Worm (Caenorhabditis elegans) whole organism, midembryonic: ENCODE results near the gene str-33.

Experiments
- T22C8.4 ChIP-seq: fragments of 200-800 bp; sonication (Bioruptor generic); IDR thresholded peaks from 2 replicates; pipeline ENCODE4 v1.3.6; 2022; ENCODE audit warnings: missing genetic modification characterization, missing compliant biosample characterization
- cog-1 ChIP-seq: sonication (generic microtip); optimal IDR thresholded peaks from 2 replicates; lab custom pipeline; 2016; ENCODE audit warnings: missing genetic modification characterization, missing compliant biosample characterization
- flt-1 ChIP-seq: fragments of 200-800 bp; sonication (Bioruptor generic); IDR thresholded peaks from 2 replicates; pipeline ENCODE4 v1.3.6; 2022; ENCODE audit warnings: missing genetic modification characterization, missing compliant biosample characterization
- klf-2 ChIP-seq: fragments of 200-800 bp; sonication (Bioruptor generic); conservative IDR thresholded peaks from 2 replicates; pipeline ENCODE4 v1.3.6; 2022; ENCODE audit warnings: missing genetic modification reagents, missing genetic modification characterization, missing compliant biosample characterization
- med-1 ChIP-seq: sonication (generic microtip); optimal IDR thresholded peaks from 2 replicates; lab custom pipeline; 2017; ENCODE audit warnings: missing genetic modification characterization, mild to moderate bottlenecking, missing compliant biosample characterization, antibody characterized with exemption, missing genetic modification reagents; ENCODE audit not compliant: insufficient read depth
- ref-1 ChIP-seq: fragments of 200-800 bp; sonication (Bioruptor generic); conservative IDR thresholded peaks from 2 replicates; pipeline ENCODE4 v1.3.6; 2022; ENCODE audit warnings: missing genetic modification reagents, missing genetic modification characterization, missing compliant biosample characterization
- tab-1 ChIP-seq: fragments of 200-800 bp; sonication (Bioruptor generic); IDR thresholded peaks from 2 replicates; pipeline ENCODE4 v1.3.6; 2022; ENCODE audit warnings: missing genetic modification characterization, missing compliant biosample characterization
- ztf-23 ChIP-seq: fragments of 200-800 bp; sonication (Bioruptor generic); IDR thresholded peaks from 2 replicates; pipeline ENCODE4 v1.3.6; 2022; ENCODE audit warnings: missing genetic modification reagents, missing genetic modification characterization, missing compliant biosample characterization
- ztf-29 ChIP-seq: fragments of 200-800 bp; sonication (Bioruptor generic); IDR thresholded peaks from 2 replicates; pipeline ENCODE4 v1.3.6; 2022; ENCODE audit warnings: missing genetic modification reagents, missing genetic modification characterization, missing compliant biosample characterization

The str-33 gene

DNA sequence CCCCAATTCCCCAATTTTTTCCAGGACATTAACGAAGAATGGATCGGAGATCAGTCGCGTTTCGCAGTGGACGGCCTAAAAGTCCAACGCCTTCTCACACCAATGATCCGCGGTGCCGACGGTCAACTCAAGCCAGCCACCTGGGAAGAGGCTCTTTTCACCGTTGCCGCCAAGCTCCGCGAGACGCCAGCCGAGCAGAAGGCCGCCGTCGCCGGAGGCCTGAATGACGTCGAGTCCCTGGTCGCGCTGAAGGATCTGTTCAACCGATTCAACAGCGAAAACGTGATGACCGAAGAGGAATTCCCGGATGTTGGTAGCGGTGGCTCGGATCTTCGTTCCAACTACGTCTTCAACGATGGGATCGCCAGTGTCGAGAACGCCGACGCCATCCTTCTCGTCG is 25.5 kb upstream of the str-33 start:
- TF ChIP-seq klf-2 (GFP tag; lab: Robert Waterston, UW) (no peak), flt-1 (GFP tag; lab: Robert Waterston, UW) (no peak), T22C8.4 (GFP tag; lab: Robert Waterston, UW) (no peak), tab-1 (no peak), ref-1 (GFP tag; lab: Robert Waterston, UW) (no peak), ztf-29 (GFP tag; lab: Robert Waterston, UW) (no peak), med-1 (GFP tag; lab: Kevin White, UChicago) (no peak), ztf-23 (GFP tag; lab: Robert Waterston, UW) (no peak), cog-1 (tag; lab: Kevin White, UChicago) (no peak)

DNA sequence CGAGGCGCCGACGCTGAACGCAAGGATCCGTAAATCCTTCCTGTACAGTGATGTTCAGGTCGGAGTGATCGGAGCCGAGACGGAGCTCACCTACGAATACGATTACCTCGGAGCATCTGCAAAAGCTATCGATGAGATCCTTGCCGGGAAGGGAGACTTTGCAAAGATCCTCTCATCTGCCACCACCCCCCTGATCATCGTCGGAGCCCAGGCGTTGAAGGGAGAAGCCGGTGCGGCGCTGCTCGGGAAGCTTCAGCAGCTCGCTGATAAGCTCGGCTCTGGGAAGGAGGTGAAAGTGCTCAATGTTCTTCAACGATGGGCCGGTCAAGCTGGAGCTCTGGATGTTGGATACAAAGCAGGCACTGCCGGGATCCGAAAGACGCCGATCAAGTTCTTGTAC is 25.0 kb upstream of the str-33 start:
- TF ChIP-seq ztf-29 (GFP tag; lab: Robert Waterston, UW), result no peak
- TF ChIP-seq cog-1 (tag; lab: Kevin White, UChicago), result no peak
- TF ChIP-seq tab-1, result no peak
- no peak for TF ChIP-seq T22C8.4 (GFP tag; lab: Robert Waterston, UW)
- no peak for TF ChIP-seq flt-1 (GFP tag; lab: Robert Waterston, UW)
- TF ChIP-seq ref-1 (GFP tag; lab: Robert Waterston, UW), result no peak
- TF ChIP-seq klf-2 (GFP tag; lab: Robert Waterston, UW), result no peak
- TF ChIP-seq med-1 (GFP tag; lab: Kevin White, UChicago), result no peak
- no peak for TF ChIP-seq ztf-23 (GFP tag; lab: Robert Waterston, UW)

DNA sequence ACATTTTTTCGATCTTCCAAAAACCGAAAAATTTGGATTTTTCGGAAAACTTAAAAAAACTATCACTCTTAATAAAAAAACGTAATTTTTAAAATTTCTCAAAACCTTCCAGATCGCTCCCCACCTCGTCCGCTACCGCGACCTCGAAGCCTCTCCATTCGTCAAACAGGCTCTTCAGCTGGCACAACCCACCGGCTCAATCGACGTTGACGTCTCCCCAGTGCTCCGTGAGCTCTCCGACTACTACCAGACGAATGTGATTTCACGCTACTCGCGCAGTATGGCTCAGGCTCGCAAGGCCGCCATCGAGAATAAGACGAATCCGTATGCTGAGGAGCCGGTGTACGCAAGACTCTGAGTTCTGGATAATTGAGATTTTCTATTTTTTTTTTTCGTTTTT is 22.0 kb upstream of the str-33 start:
- no peak for TF ChIP-seq ztf-29 (GFP tag; lab: Robert Waterston, UW)
- TF ChIP-seq tab-1, result no peak
- TF ChIP-seq ref-1 (GFP tag; lab: Robert Waterston, UW), result no peak
- no peak for TF ChIP-seq med-1 (GFP tag; lab: Kevin White, UChicago)
- TF ChIP-seq klf-2 (GFP tag; lab: Robert Waterston, UW), result no peak
- no peak for TF ChIP-seq ztf-23 (GFP tag; lab: Robert Waterston, UW)
- no peak for TF ChIP-seq T22C8.4 (GFP tag; lab: Robert Waterston, UW)
- TF ChIP-seq flt-1 (GFP tag; lab: Robert Waterston, UW), result no peak
- no peak for TF ChIP-seq cog-1 (tag; lab: Kevin White, UChicago)

DNA sequence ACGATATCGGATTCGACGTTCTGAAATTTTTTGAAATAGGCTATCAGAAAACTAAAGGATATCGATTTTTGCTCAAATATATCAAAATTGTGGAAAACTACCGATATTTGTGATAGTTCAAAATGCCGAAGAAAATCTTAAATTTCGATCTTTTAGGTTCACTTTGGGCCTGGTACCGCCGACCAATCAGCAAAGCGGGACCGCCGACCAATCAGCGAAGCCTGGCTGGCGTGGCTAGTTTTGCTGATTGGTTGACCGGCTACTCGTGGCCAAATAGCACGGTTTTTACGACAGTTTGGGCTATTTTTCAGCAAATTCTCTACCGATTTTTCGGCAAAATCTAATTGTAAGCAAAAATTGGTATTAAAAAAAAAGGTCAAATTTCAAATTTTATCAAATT is 18.1 kb upstream of the str-33 start:
- TF ChIP-seq ztf-29 (GFP tag; lab: Robert Waterston, UW), result no peak
- no peak for TF ChIP-seq tab-1
- TF ChIP-seq T22C8.4 (GFP tag; lab: Robert Waterston, UW), result no peak
- no peak for TF ChIP-seq cog-1 (tag; lab: Kevin White, UChicago)
- TF ChIP-seq ref-1 (GFP tag; lab: Robert Waterston, UW), result no peak
- TF ChIP-seq flt-1 (GFP tag; lab: Robert Waterston, UW), result no peak
- TF ChIP-seq ztf-23 (GFP tag; lab: Robert Waterston, UW), result no peak
- TF ChIP-seq klf-2 (GFP tag; lab: Robert Waterston, UW), result no peak
- no peak for TF ChIP-seq med-1 (GFP tag; lab: Kevin White, UChicago)

DNA sequence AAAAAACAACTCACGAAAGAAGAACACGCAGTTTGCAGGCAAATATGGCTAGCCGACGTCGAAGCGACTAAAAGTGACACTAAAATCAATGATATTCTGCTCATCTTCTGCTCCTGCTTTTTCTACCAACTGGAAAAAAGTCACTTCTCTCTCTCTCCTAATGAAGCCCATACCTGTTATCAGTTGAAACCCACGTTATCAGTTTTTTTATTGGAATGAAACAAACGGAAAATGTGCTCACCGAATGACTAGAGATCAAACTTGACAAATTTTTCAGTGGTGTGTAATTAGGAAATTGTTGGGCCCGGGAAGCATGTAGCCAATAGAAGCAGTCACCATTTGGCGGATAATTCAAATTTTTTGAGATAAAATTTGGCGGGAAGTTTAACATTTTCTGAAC is 16.9 kb upstream of the str-33 start, which contains the start of gene C24B9.3:
TSS of gene C24B9.3 (minus strand) at position 171 of the 400 bp plus-strand sequence.
- TF ChIP-seq med-1 (GFP tag; lab: Kevin White, UChicago) (no peak), tab-1 (no peak), flt-1 (GFP tag; lab: Robert Waterston, UW) (no peak), ztf-23 (GFP tag; lab: Robert Waterston, UW) (no peak), ref-1 (GFP tag; lab: Robert Waterston, UW) (no peak), cog-1 (tag; lab: Kevin White, UChicago) (no peak), ztf-29 (GFP tag; lab: Robert Waterston, UW) (no peak), T22C8.4 (GFP tag; lab: Robert Waterston, UW) (no peak), klf-2 (GFP tag; lab: Robert Waterston, UW) (no peak)

DNA sequence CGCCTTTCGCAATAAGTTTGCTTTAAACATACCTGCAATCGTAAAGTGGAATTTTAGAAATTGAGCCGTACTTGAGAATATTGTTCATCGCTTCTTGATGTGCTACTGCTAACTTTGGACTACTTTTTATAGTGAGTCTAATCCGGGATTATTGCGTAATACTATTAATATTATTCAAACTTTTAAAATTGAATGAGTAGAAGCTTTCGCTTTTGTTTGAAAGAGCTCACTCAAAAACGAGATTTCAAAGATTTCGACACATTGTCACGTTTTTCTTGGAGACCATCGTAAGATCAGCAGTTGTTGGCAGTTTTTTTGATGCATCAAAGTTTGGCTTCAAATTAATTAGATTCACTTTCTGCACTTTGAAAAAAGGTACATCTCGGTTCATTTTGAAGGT is 14.8 kb upstream of the str-33 start, which contains the start of gene srt-28:
TSS of gene srt-28 (minus strand) at position 101 of the 400 bp plus-strand sequence.
- TF ChIP-seq med-1 (GFP tag; lab: Kevin White, UChicago) (no peak), ztf-23 (GFP tag; lab: Robert Waterston, UW) (no peak), flt-1 (GFP tag; lab: Robert Waterston, UW) (no peak), klf-2 (GFP tag; lab: Robert Waterston, UW) (no peak), cog-1 (tag; lab: Kevin White, UChicago) (no peak), T22C8.4 (GFP tag; lab: Robert Waterston, UW) (no peak), ztf-29 (GFP tag; lab: Robert Waterston, UW) (no peak), tab-1 (no peak), ref-1 (GFP tag; lab: Robert Waterston, UW) (no peak)

DNA sequence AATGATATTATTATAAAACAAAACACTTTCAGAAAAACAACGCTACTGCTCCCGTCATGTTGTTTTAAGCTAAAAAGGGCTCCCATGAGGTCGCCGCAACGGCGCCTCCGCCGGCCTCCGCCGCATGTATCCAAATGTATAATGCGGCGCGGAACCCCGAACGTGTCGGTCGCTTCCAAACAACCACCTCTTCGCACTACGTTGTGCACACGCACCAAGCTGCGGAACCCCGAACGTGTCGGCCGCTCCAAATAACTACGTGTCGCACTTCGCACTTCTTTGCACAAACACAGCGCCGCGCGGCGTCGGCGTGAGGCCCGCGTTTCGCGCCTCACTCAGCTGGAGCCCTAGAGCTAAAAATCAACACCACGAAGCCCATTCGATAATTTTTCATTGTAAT is 11.4 kb upstream of the str-33 start:
- TF ChIP-seq ztf-23 (GFP tag; lab: Robert Waterston, UW) (no peak), tab-1 (no peak), klf-2 (GFP tag; lab: Robert Waterston, UW) (no peak), ref-1 (GFP tag; lab: Robert Waterston, UW) (no peak), T22C8.4 (GFP tag; lab: Robert Waterston, UW) (no peak), cog-1 (tag; lab: Kevin White, UChicago) (no peak), ztf-29 (GFP tag; lab: Robert Waterston, UW) (no peak), med-1 (GFP tag; lab: Kevin White, UChicago) (no peak), flt-1 (GFP tag; lab: Robert Waterston, UW) (no peak)

DNA sequence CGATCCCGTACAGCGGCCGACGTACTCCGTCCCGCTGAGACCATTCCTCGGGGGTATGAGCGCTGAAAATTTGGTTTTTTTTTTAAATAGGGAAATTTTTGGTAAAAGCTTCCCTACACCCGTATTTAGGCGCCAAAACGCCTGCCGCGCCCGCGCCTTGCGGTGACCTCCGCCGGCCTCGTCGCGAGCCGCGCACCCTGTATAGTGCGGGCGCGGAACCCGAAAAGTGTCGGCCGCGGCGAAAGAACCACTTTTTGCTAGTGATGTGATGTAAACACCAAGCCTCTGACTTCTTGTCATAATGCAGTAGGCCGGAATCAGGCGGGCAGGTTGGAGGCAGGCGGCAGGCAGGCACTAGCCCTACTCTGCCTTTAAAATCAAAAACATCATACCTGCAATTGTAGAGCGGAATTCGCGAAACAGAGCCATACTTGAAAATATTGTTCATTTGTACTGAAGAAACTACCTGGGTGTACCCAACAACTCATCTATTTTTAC is 9.6 kb upstream of the str-33 start, which contains the start of gene srt-29:
TSS of gene srt-29 (minus strand) at position 448 of the 498 bp plus-strand sequence.
- TF ChIP-seq med-1 (GFP tag; lab: Kevin White, UChicago) (no peak), T22C8.4 (GFP tag; lab: Robert Waterston, UW) (no peak), ztf-23 (GFP tag; lab: Robert Waterston, UW) (no peak), klf-2 (GFP tag; lab: Robert Waterston, UW) (no peak), cog-1 (tag; lab: Kevin White, UChicago) (no peak), ref-1 (GFP tag; lab: Robert Waterston, UW) (no peak), tab-1 (no peak), ztf-29 (GFP tag; lab: Robert Waterston, UW) (no peak), flt-1 (GFP tag; lab: Robert Waterston, UW) (no peak)
